Worm (Caenorhabditis elegans) whole organism, young adult: ENCODE measurements around the gene met-2.

Experiments
- F22D6.2 ChIP-seq: sonication (generic microtip); optimal IDR thresholded peaks from 2 replicates; lab custom pipeline; 2016; ENCODE audit warnings: mild to moderate bottlenecking, missing genetic modification characterization, missing compliant biosample characterization
- K11D2.4 ChIP-seq: fragments of 200-800 bp; sonication (Bioruptor generic); IDR thresholded peaks from 2 replicates; pipeline ENCODE4 v1.3.6; 2022; ENCODE audit warnings: missing genetic modification reagents, missing genetic modification characterization, missing compliant biosample characterization
- Y67H2A.10 ChIP-seq: fragments of 200-800 bp; sonication (Bioruptor generic); conservative IDR thresholded peaks from 2 replicates; pipeline ENCODE4 v1.3.6; 2022; ENCODE audit warnings: missing genetic modification reagents, missing genetic modification characterization, missing compliant biosample characterization
- ceh-58 ChIP-seq: fragments of 200-800 bp; sonication (Bioruptor generic); IDR thresholded peaks from 2 replicates; pipeline ENCODE4 v1.3.6; 2022; ENCODE audit warnings: missing genetic modification characterization, missing compliant biosample characterization
- ceh-91 ChIP-seq: fragments of 200-800 bp; sonication (Bioruptor generic); IDR thresholded peaks from 2 replicates; pipeline ENCODE4 v1.3.6; 2022; ENCODE audit warnings: missing genetic modification reagents, missing genetic modification characterization, missing compliant biosample characterization
- mes-4 ChIP-seq: sonication (generic microtip); optimal IDR thresholded peaks from 2 replicates; lab custom pipeline; 2016; ENCODE audit warnings: missing genotype, missing genetic modification characterization, missing compliant biosample characterization
- somi-1 ChIP-seq: fragments of 200-800 bp; sonication (Bioruptor generic); optimal IDR thresholded peaks from 2 replicates; lab custom pipeline; 2018; ENCODE audit warnings: mild to moderate bottlenecking, missing genetic modification characterization, missing compliant biosample characterization

ce11 chrIII:8403507-8403906, 28.4 kb downstream of the met-2 start, which contains the start of gene cutc-1:
- TF ChIP-seq F22D6.2 (tag; lab: Kevin White, UChicago): no peak
- TF ChIP-seq ceh-58: no peak
- no peak for TF ChIP-seq Y67H2A.10 (GFP tag; lab: Robert Waterston, UW)
- TF ChIP-seq ceh-91 (GFP tag; lab: Robert Waterston, UW): no peak
- no peak for TF ChIP-seq somi-1 (GFP tag; lab: Kevin White, UChicago)
- TF ChIP-seq mes-4 (tag; lab: Kevin White, UChicago): no peak
- no peak for TF ChIP-seq K11D2.4
